Worm (Caenorhabditis elegans) whole organism, L4 larva: ENCODE data around the gene W03C9.6.

Experiments used
- F49E8.2 ChIP-seq: sonication (generic microtip); optimal IDR thresholded peaks from 2 replicates; lab custom pipeline; 2016; ENCODE audit warnings: missing compliant biosample characterization, mild to moderate bottlenecking, missing genetic modification characterization, borderline replicate concordance
- ZK337.2 ChIP-seq: fragments of 200-800 bp; sonication (Bioruptor generic); IDR thresholded peaks from 2 replicates; pipeline ENCODE4 v1.3.6; 2022; ENCODE audit warnings: missing genetic modification reagents, missing genetic modification characterization, missing compliant biosample characterization
- ZK546.5 ChIP-seq, 2 experiments: sonication (generic microtip); optimal IDR thresholded peaks; 2 replicates each; lab custom pipeline; 2017; ENCODE audit warnings: missing biosample characterization in 2 of 2, missing genetic modification characterization in 2 of 2
- aha-1 ChIP-seq: fragments of 150-350 bp; peaks from one replicate; lab custom pipeline; 2014; ENCODE audit warnings: missing biosample characterization, missing genetic modification characterization
- aly-2 ChIP-seq: sonication (generic microtip); optimal IDR thresholded peaks from 2 replicates; lab custom pipeline; 2018; ENCODE audit warnings: missing biosample characterization, missing genetic modification characterization
- attf-4 ChIP-seq: sonication (generic microtip); optimal IDR thresholded peaks from 3 replicates; lab custom pipeline; 2017; ENCODE audit warnings: missing biosample characterization, missing genetic modification characterization
- ceh-20 ChIP-seq: fragments of 200-800 bp; sonication (Bioruptor generic); IDR thresholded peaks from 2 replicates; pipeline ENCODE4 v1.3.6; 2022; ENCODE audit warnings: missing genetic modification reagents, missing genetic modification characterization, missing compliant biosample characterization
- ceh-28 ChIP-seq: fragments of 150-350 bp; optimal IDR thresholded peaks from 2 replicates; lab custom pipeline; 2014; ENCODE audit warnings: missing biosample characterization, missing genetic modification reagents, missing genetic modification characterization
- ceh-62 ChIP-seq: sonication (generic microtip); optimal IDR thresholded peaks from 2 replicates; lab custom pipeline; 2017; ENCODE audit warnings: missing biosample characterization, missing genetic modification characterization
- ceh-82 ChIP-seq: sonication (generic microtip); optimal IDR thresholded peaks from 2 replicates; lab custom pipeline; 2017; ENCODE audit warnings: missing biosample characterization, missing genetic modification characterization
- ctbp-1 ChIP-seq: fragments of 200-800 bp; sonication (Bioruptor generic); IDR thresholded peaks from 2 replicates; pipeline ENCODE4 v1.3.6; 2022; ENCODE audit warnings: missing genetic modification reagents, missing genetic modification characterization, missing compliant biosample characterization
- daf-19 ChIP-seq: fragments of 200-800 bp; sonication (Bioruptor generic); conservative IDR thresholded peaks from 2 replicates; pipeline ENCODE4 v1.3.6; 2022; ENCODE audit warnings: missing genetic modification characterization, missing compliant biosample characterization
- daf-8 ChIP-seq: fragments of 200-800 bp; sonication (Bioruptor generic); IDR thresholded peaks from 2 replicates; pipeline ENCODE4 v1.3.6; 2022; ENCODE audit warnings: missing genetic modification characterization, missing compliant biosample characterization
- dmd-8 ChIP-seq: fragments of 200-800 bp; sonication (Bioruptor generic); IDR thresholded peaks from 2 replicates; pipeline ENCODE4 v1.3.6; 2022; ENCODE audit warnings: missing genetic modification characterization, missing compliant biosample characterization
- dmd-9 ChIP-seq: fragments of 200-800 bp; sonication (Bioruptor generic); IDR thresholded peaks from 2 replicates; pipeline ENCODE4 v1.3.6; 2022; ENCODE audit warnings: missing genetic modification reagents, missing genetic modification characterization, missing compliant biosample characterization
- dpl-1 ChIP-seq: fragments of 150-350 bp; optimal IDR thresholded peaks from 2 replicates; lab custom pipeline; 2014; ENCODE audit warnings: missing biosample characterization, missing genetic modification reagents, missing genetic modification characterization
- duxl-1 ChIP-seq: sonication (generic microtip); optimal IDR thresholded peaks from 2 replicates; lab custom pipeline; 2016; ENCODE audit warnings: mild to moderate bottlenecking, missing genetic modification characterization, moderate library complexity, missing compliant biosample characterization; ENCODE audit not compliant: poor library complexity
- egl-27 ChIP-seq: sonication (generic microtip); optimal IDR thresholded peaks from 3 replicates; lab custom pipeline; 2017; ENCODE audit warnings: missing biosample characterization, missing genetic modification reagents, missing genetic modification characterization
- egl-43 ChIP-seq: fragments of 200-800 bp; sonication (Bioruptor generic); IDR thresholded peaks from 2 replicates; pipeline ENCODE4 v1.3.6; 2022; ENCODE audit warnings: missing genetic modification reagents, missing genetic modification characterization, missing compliant biosample characterization
- fkh-10 ChIP-seq: fragments of 150-350 bp; optimal IDR thresholded peaks from 2 replicates; lab custom pipeline; 2014; ENCODE audit warnings: missing biosample characterization, missing genetic modification reagents, missing genetic modification characterization
- gei-8 ChIP-seq: fragments of 200-800 bp; sonication (Bioruptor generic); optimal IDR thresholded peaks from 2 replicates; lab custom pipeline; 2018; ENCODE audit warnings: mild to moderate bottlenecking, missing genetic modification characterization, missing compliant biosample characterization
- hlh-11 ChIP-seq: fragments of 200-800 bp; sonication (Bioruptor generic); optimal IDR thresholded peaks from 2 replicates; lab custom pipeline; 2018; ENCODE audit warnings: mild to moderate bottlenecking, missing genetic modification characterization, missing compliant biosample characterization
- hlh-30 ChIP-seq: sonication (generic microtip); optimal IDR thresholded peaks from 2 replicates; lab custom pipeline; 2017; ENCODE audit warnings: antibody characterized with exemption, mild to moderate bottlenecking, missing genetic modification characterization, missing compliant biosample characterization; ENCODE audit not compliant: insufficient read depth
- jun-1 ChIP-seq: fragments of 150-350 bp; optimal IDR thresholded peaks from 2 replicates; lab custom pipeline; 2014; ENCODE audit warnings: missing biosample characterization, missing genetic modification reagents, missing genetic modification characterization
- lim-7 ChIP-seq: fragments of 200-800 bp; sonication (Bioruptor generic); IDR thresholded peaks from 2 replicates; pipeline ENCODE4 v1.3.6; 2022; ENCODE audit warnings: missing genetic modification characterization, missing compliant biosample characterization
- lin-1 ChIP-seq: fragments of 200-800 bp; sonication (Bioruptor generic); IDR thresholded peaks from 2 replicates; pipeline ENCODE4 v1.3.6; 2022; ENCODE audit warnings: missing genetic modification reagents, missing genetic modification characterization, missing compliant biosample characterization
- lin-13 ChIP-seq: fragments of 150-350 bp; optimal IDR thresholded peaks from 2 replicates; lab custom pipeline; 2014; ENCODE audit warnings: missing biosample characterization, missing genetic modification reagents, missing genetic modification characterization
- lin-29 ChIP-seq: fragments of 200-800 bp; sonication (Bioruptor generic); IDR thresholded peaks from 2 replicates; pipeline ENCODE4 v1.3.6; 2022; ENCODE audit warnings: missing genetic modification reagents, missing genetic modification characterization, missing compliant biosample characterization
- lin-39 ChIP-seq: fragments of 150-350 bp; optimal IDR thresholded peaks from 2 replicates; lab custom pipeline; 2014; ENCODE audit warnings: missing biosample characterization, missing genetic modification reagents, missing genetic modification characterization
- lir-3 ChIP-seq: sonication (generic microtip); optimal IDR thresholded peaks from 2 replicates; lab custom pipeline; 2016; ENCODE audit warnings: mild to moderate bottlenecking, missing genetic modification characterization, missing compliant biosample characterization
- mdt-29 ChIP-seq: fragments of 200-800 bp; sonication (Bioruptor generic); IDR thresholded peaks from 2 replicates; pipeline ENCODE4 v1.3.6; 2022; ENCODE audit warnings: missing genetic modification reagents, missing genetic modification characterization, missing compliant biosample characterization
- mep-1 ChIP-seq: fragments of 150-350 bp; sonication (generic microtip); optimal IDR thresholded peaks from 3 replicates; lab custom pipeline; 2014; ENCODE audit warnings: missing biosample characterization, missing genetic modification characterization
- mxl-2 ChIP-seq: fragments of 200-800 bp; sonication (Bioruptor generic); conservative IDR thresholded peaks from 2 replicates; pipeline ENCODE4 v1.3.6; 2022; ENCODE audit warnings: missing genetic modification reagents, missing genetic modification characterization, missing compliant biosample characterization
- nhr-10 ChIP-seq: fragments of 150-350 bp; optimal IDR thresholded peaks from 2 replicates; lab custom pipeline; 2014; ENCODE audit warnings: missing biosample characterization, missing genetic modification characterization
- nhr-111 ChIP-seq: fragments of 200-800 bp; sonication (Bioruptor generic); optimal IDR thresholded peaks from 2 replicates; lab custom pipeline; 2018; ENCODE audit warnings: mild to moderate bottlenecking, missing genetic modification characterization, missing compliant biosample characterization
- nhr-237 ChIP-seq: sonication (generic microtip); optimal IDR thresholded peaks from 2 replicates; lab custom pipeline; 2017; ENCODE audit warnings: missing biosample characterization, missing genetic modification characterization
- nhr-48 ChIP-seq: sonication (generic microtip); optimal IDR thresholded peaks from 2 replicates; lab custom pipeline; 2016; ENCODE audit warnings: mild to moderate bottlenecking, missing genetic modification characterization, missing compliant biosample characterization
- nhr-6 ChIP-seq: fragments of 150-350 bp; optimal IDR thresholded peaks from 2 replicates; lab custom pipeline; 2014; ENCODE audit warnings: missing biosample characterization, missing genetic modification characterization
- nhr-76 ChIP-seq: fragments of 150-350 bp; optimal IDR thresholded peaks from 2 replicates; lab custom pipeline; 2014; ENCODE audit warnings: missing biosample characterization, missing genetic modification characterization
- php-3 ChIP-seq: fragments of 200-800 bp; sonication (Bioruptor generic); IDR thresholded peaks from 2 replicates; pipeline ENCODE4 v1.3.6; 2022; ENCODE audit warnings: missing genetic modification reagents, missing genetic modification characterization, missing compliant biosample characterization
- pqm-1 ChIP-seq: sonication (generic microtip); optimal IDR thresholded peaks from 2 replicates; lab custom pipeline; 2017; ENCODE audit warnings: missing biosample characterization, missing genetic modification characterization
- rbr-2 ChIP-seq: sonication (generic microtip); optimal IDR thresholded peaks from 2 replicates; lab custom pipeline; 2016; ENCODE audit warnings: missing genotype, missing genetic modification characterization, missing compliant biosample characterization
- saeg-2 ChIP-seq: fragments of 200-800 bp; sonication (Bioruptor generic); IDR thresholded peaks from 2 replicates; pipeline ENCODE4 v1.3.6; 2022; ENCODE audit warnings: missing genetic modification reagents, missing genetic modification characterization, missing compliant biosample characterization
- sdz-12 ChIP-seq: fragments of 200-800 bp; sonication (Bioruptor generic); optimal IDR thresholded peaks from 2 replicates; lab custom pipeline; 2018; ENCODE audit warnings: mild to moderate bottlenecking, missing genetic modification characterization, missing compliant biosample characterization
- snpc-4 ChIP-seq: fragments of 150-350 bp; optimal IDR thresholded peaks from 2 replicates; lab custom pipeline; 2014; ENCODE audit warnings: missing biosample characterization, missing genetic modification characterization
- tag-97 ChIP-seq: fragments of 200-800 bp; sonication (Bioruptor generic); IDR thresholded peaks from 2 replicates; pipeline ENCODE4 v1.3.6; 2022; ENCODE audit warnings: missing genetic modification characterization, missing compliant biosample characterization
- tra-1 ChIP-seq: fragments of 200-800 bp; sonication (Bioruptor generic); IDR thresholded peaks from 2 replicates; pipeline ENCODE4 v1.3.6; 2022; ENCODE audit warnings: missing genetic modification reagents, missing genetic modification characterization, missing compliant biosample characterization
- unc-130 ChIP-seq: sonication (generic microtip); optimal IDR thresholded peaks from 2 replicates; lab custom pipeline; 2016; ENCODE audit warnings: missing genetic modification reagents, missing genetic modification characterization, missing compliant biosample characterization
- unc-39 ChIP-seq: sonication (generic microtip); optimal IDR thresholded peaks from 2 replicates; lab custom pipeline; 2017; ENCODE audit warnings: missing biosample characterization, missing genetic modification characterization
- vab-7 ChIP-seq: fragments of 200-800 bp; sonication (Bioruptor generic); IDR thresholded peaks from 2 replicates; pipeline ENCODE4 v1.3.6; 2022; ENCODE audit warnings: missing genetic modification reagents, missing genetic modification characterization, missing compliant biosample characterization
- zip-11 ChIP-seq: fragments of 200-800 bp; sonication (Bioruptor generic); IDR thresholded peaks from 2 replicates; pipeline ENCODE4 v1.3.6; 2022; ENCODE audit warnings: missing genetic modification characterization, missing compliant biosample characterization
- zip-2 ChIP-seq: fragments of 150-350 bp; optimal IDR thresholded peaks from 2 replicates; lab custom pipeline; 2014; ENCODE audit warnings: missing biosample characterization, missing genetic modification characterization
- ztf-11 ChIP-seq: fragments of 150-350 bp; optimal IDR thresholded peaks from 2 replicates; lab custom pipeline; 2014; ENCODE audit warnings: missing biosample characterization, missing genetic modification characterization

W03C9.6 gene

DNA sequence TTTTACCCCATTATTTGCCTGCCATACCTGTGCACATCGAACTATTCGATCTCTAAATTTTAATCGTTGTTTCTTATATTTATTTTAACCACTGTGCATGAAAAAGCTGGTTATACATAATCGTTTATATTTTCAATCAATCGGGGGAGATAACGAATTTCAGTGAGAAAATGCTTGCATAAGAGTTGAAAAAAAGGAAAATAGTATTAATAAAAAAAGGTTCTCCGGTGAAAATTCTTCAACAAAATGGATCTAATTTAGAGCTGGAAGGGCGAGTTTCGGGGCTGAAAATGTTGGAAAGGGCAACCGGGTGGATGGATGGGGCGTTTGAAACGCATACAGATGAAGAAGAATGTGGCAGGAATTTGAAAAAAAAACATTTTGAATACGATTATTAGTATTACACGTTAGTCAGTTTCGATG, 36.8 kb upstream of the W03C9.6 start (continued):
- TF ChIP-seq ZK546.5 (tag; optimal IDR thresholded peaks at IDR 0.05; lab: Kevin White, UChicago) (no peak), rbr-2 (tag; lab: Kevin White, UChicago) (no peak), ctbp-1 (GFP tag; lab: Robert Waterston, UW) (0 out of 2 replicates have a peak, but pooled peaks have one; percentile 27), sdz-12 (GFP tag; lab: Kevin White, UChicago) (no peak), zip-11 (no peak), nhr-6 (tag; lab: Kevin White, UChicago) (no peak), nhr-237 (tag; lab: Kevin White, UChicago) (no peak), ztf-11 (tag; lab: Kevin White, UChicago) (no peak), mdt-29 (GFP tag; lab: Robert Waterston, UW) (0 out of 2 replicates have a peak, but pooled peaks have one; percentile 11), hlh-11 (no peak), php-3 (GFP tag; lab: Robert Waterston, UW) (no peak), zip-2 (tag; lab: Kevin White, UChicago) (no peak), nhr-10 (tag; lab: Kevin White, UChicago) (no peak), unc-39 (tag; lab: Kevin White, UChicago) (no peak), fkh-10 (GFP tag; lab: Kevin White, UChicago) (no peak), snpc-4 (tag; lab: Kevin White, UChicago) (no peak), saeg-2 (GFP tag; lab: Robert Waterston, UW) (0 out of 2 replicates have a peak, but pooled peaks have one; percentile 55), egl-43 (GFP tag; lab: Robert Waterston, UW) (0 out of 2 replicates have a peak, but pooled peaks have one; percentile 15), pqm-1 (tag; lab: Kevin White, UChicago) (no peak), vab-7 (GFP tag; lab: Robert Waterston, UW) (no peak), attf-4 (tag; lab: Kevin White, UChicago) (no peak), gei-8 (GFP tag; lab: Kevin White, UChicago) (no peak), jun-1 (tag; lab: Kevin White, UChicago) (no peak), lim-7 (GFP tag; lab: Robert Waterston, UW) (no peak), daf-8 (0 out of 2 replicates have a peak, but pooled peaks have one; percentile 65), unc-130 (GFP tag; lab: Kevin White, UChicago) (peak; percentile 38), ZK337.2 (GFP tag; lab: Robert Waterston, UW) (no peak), nhr-48 (no peak), daf-19 (GFP tag; lab: Robert Waterston, UW) (no peak), egl-27 (no peak), mep-1 (tag; lab: Kevin White, UChicago) (no peak), mxl-2 (GFP tag; lab: Robert Waterston, UW) (no peak), ceh-28 (no peak), lin-29 (0 out of 2 replicates have a peak, but pooled peaks have one; percentile 30), lin-13 (no peak), lin-1 (GFP tag; lab: Robert Waterston, UW) (peak; percentile 80), nhr-76 (no peak), lin-39 (no peak), nhr-111 (GFP tag; lab: Kevin White, UChicago) (peak; percentile 8), dmd-9 (no peak), tra-1 (0 out of 2 replicates have a peak, but pooled peaks have one; percentile 23), tag-97 (no peak), aha-1 (tag; lab: Kevin White, UChicago) (no peak), aly-2 (tag; lab: Kevin White, UChicago) (peak; percentile 51), dpl-1 (GFP tag; lab: Kevin White, UChicago) (no peak), ceh-82 (tag; lab: Kevin White, UChicago) (no peak), F49E8.2 (tag; lab: Kevin White, UChicago) (peak; percentile 87), ceh-20 (GFP tag; lab: Robert Waterston, UW) (no peak), lir-3 (tag; lab: Kevin White, UChicago) (no peak), duxl-1 (tag; lab: Kevin White, UChicago) (no peak), dmd-8 (GFP tag; lab: Robert Waterston, UW) (0 out of 2 replicates have a peak, but pooled peaks have one; percentile 56), hlh-30 (tag; lab: Kevin White, UChicago) (no peak), ceh-62 (tag; lab: Kevin White, UChicago) (no peak)
